Fruit fly (Drosophila melanogaster) whole organism, wandering third instar larva: ENCODE results near the gene CG6951.

Experiments used
- Abd-B ChIP-seq: fragments of >200 bp; optimal IDR thresholded peaks from 2 replicates; lab custom pipeline; 2017; ENCODE audit warnings: missing biosample characterization, missing genetic modification characterization
- CG32264 ChIP-seq: fragments of 200-800 bp; sonication (Bioruptor generic); optimal IDR thresholded peaks from 2 replicates; lab custom pipeline; 2016; ENCODE audit warnings: missing biosample characterization, missing genetic modification characterization
- CG9705 ChIP-seq: fragments of 200-800 bp; sonication (Bioruptor generic); optimal IDR thresholded peaks from 2 replicates; lab custom pipeline; 2018; ENCODE audit warnings: missing biosample characterization, mild to moderate bottlenecking, missing genetic modification characterization
- CrebA ChIP-seq: fragments of 200-800 bp; sonication (Bioruptor generic); optimal IDR thresholded peaks from 2 replicates; lab custom pipeline; 2016; ENCODE audit warnings: missing biosample characterization, mild to moderate bottlenecking, missing genetic modification characterization, borderline replicate concordance
- Dfd ChIP-seq: fragments of >200 bp; optimal IDR thresholded peaks from 2 replicates; lab custom pipeline; 2017; ENCODE audit warnings: missing biosample characterization, missing genetic modification characterization
- Dif ChIP-seq: fragments of 200-275, 200-300 bp; sonication (Bioruptor generic); optimal IDR thresholded peaks from 2 replicates; lab custom pipeline; 2018; ENCODE audit warnings: missing biosample characterization, missing genetic modification characterization; ENCODE audit not compliant: partially characterized antibody
- GATAd ChIP-seq: sonication (Bioruptor generic); optimal IDR thresholded peaks from 2 replicates; lab custom pipeline; 2016; ENCODE audit warnings: missing biosample characterization, missing genetic modification characterization
- HLH106 ChIP-seq: fragments of 200-800 bp; optimal IDR thresholded peaks from 3 replicates; lab custom pipeline; 2019; ENCODE audit warnings: missing biosample characterization, mild to moderate bottlenecking, missing genetic modification characterization, moderate library complexity
- Hnf4 ChIP-seq: fragments of 200-800 bp; sonication (Bioruptor generic); optimal IDR thresholded peaks from 2 replicates; lab custom pipeline; 2016; ENCODE audit warnings: missing biosample characterization, mild to moderate bottlenecking, missing genetic modification characterization
- Hr78 ChIP-seq: fragments of >200 bp; optimal IDR thresholded peaks from 2 replicates; lab custom pipeline; 2017; ENCODE audit warnings: missing biosample characterization, missing genetic modification characterization
- Hr83 ChIP-seq: fragments of 200-300 bp; sonication (Bioruptor generic); optimal IDR thresholded peaks from 2 replicates; lab custom pipeline; 2016; ENCODE audit warnings: missing biosample characterization, mild to moderate bottlenecking, missing genetic modification characterization, moderate library complexity; ENCODE audit not compliant: poor library complexity, severe bottlenecking
- Jra ChIP-seq: sonication (Bioruptor generic); optimal IDR thresholded peaks from 2 replicates; lab custom pipeline; 2016; ENCODE audit warnings: missing biosample characterization, missing genetic modification characterization
- Mio ChIP-seq: sonication (Bioruptor generic); optimal IDR thresholded peaks from 2 replicates; lab custom pipeline; 2016; ENCODE audit warnings: missing biosample characterization, missing genetic modification characterization
- Myc ChIP-seq: fragments of >200 bp; optimal IDR thresholded peaks from 2 replicates; lab custom pipeline; 2017
- N ChIP-seq: fragments of >200 bp; optimal IDR thresholded peaks from 2 replicates; lab custom pipeline; 2018; ENCODE audit warnings: missing biosample characterization, missing external identifiers, missing genetic modification characterization
- OdsH ChIP-seq: fragments of 200-800 bp; sonication (Bioruptor generic); optimal IDR thresholded peaks from 2 replicates; lab custom pipeline; 2016; ENCODE audit warnings: missing biosample characterization, mild to moderate bottlenecking, missing genetic modification characterization
- Rel ChIP-seq, 2 experiments: fragments of 200-800 bp; sonication (Bioruptor generic) in 1 of 2; optimal IDR thresholded peaks; 2 replicates in 1 of 2; 3 replicates in 1 of 2; lab custom pipeline; 2016 to 2019; ENCODE audit warnings: mild to moderate bottlenecking in 2 of 2, missing biosample characterization in 2 of 2, missing genetic modification characterization in 2 of 2, moderate library complexity in 1 of 2
- Sp1 ChIP-seq: fragments of 200-800 bp; sonication (Bioruptor generic); optimal IDR thresholded peaks from 3 replicates; lab custom pipeline; 2019; ENCODE audit warnings: missing biosample characterization, mild to moderate bottlenecking, missing genetic modification characterization, moderate library complexity
- Vsx2 ChIP-seq: fragments of 200-300, 225-300 bp; sonication (Bioruptor generic); optimal IDR thresholded peaks from 2 replicates; lab custom pipeline; 2018; ENCODE audit warnings: missing biosample characterization, missing genetic modification characterization; ENCODE audit not compliant: partially characterized antibody
- br ChIP-seq: fragments of 200-800 bp; sonication (Bioruptor generic); optimal IDR thresholded peaks from 2 replicates; lab custom pipeline; 2016; ENCODE audit warnings: missing biosample characterization, missing genetic modification characterization
- brk ChIP-seq: fragments of 200-800 bp; sonication (Bioruptor generic); optimal IDR thresholded peaks from 2 replicates; lab custom pipeline; 2016; ENCODE audit warnings: missing biosample characterization, mild to moderate bottlenecking, missing genetic modification characterization
- dl ChIP-seq, 2 experiments: fragments of 175-275, 200-275 bp in 1 of 2; fragments of 200-275 bp in 1 of 2; sonication (Bioruptor generic); optimal IDR thresholded peaks; lab custom pipeline; 2018; ENCODE audit warnings: mild to moderate bottlenecking in 2 of 2, missing biosample characterization in 2 of 2, missing genetic modification characterization in 2 of 2, moderate library complexity in 2 of 2; ENCODE audit not compliant: partially characterized antibody in 2 of 2, insufficient read depth in 1 of 2
- dmrt93B ChIP-seq: fragments of 200-800 bp; sonication (Bioruptor generic); optimal IDR thresholded peaks from 2 replicates; lab custom pipeline; 2018; ENCODE audit warnings: missing biosample characterization, mild to moderate bottlenecking, missing genetic modification characterization
- dsf ChIP-seq: sonication (Bioruptor generic); optimal IDR thresholded peaks from 2 replicates; lab custom pipeline; 2016; ENCODE audit warnings: missing biosample characterization, missing genetic modification characterization, borderline replicate concordance
- ey ChIP-seq: fragments of 200-800 bp; sonication (Bioruptor generic); optimal IDR thresholded peaks from 2 replicates; lab custom pipeline; 2016; ENCODE audit warnings: missing biosample characterization, missing genetic modification characterization
- foxo ChIP-seq, 2 experiments: fragments of 200-800 bp; sonication (Bioruptor generic); optimal IDR thresholded peaks; 2 replicates in 1 of 2; 3 replicates in 1 of 2; lab custom pipeline; 2016 to 2017; ENCODE audit warnings: missing biosample characterization in 2 of 2, missing genetic modification characterization in 2 of 2
- fru ChIP-seq: fragments of 200-800 bp; sonication (Bioruptor generic); optimal IDR thresholded peaks from 3 replicates; lab custom pipeline; 2016; ENCODE audit warnings: missing biosample characterization, mild to moderate bottlenecking, missing genetic modification characterization
- h ChIP-seq: fragments of 200-800 bp; sonication (Bioruptor generic); optimal IDR thresholded peaks from 3 replicates; lab custom pipeline; 2016; ENCODE audit warnings: missing biosample characterization, mild to moderate bottlenecking, missing genetic modification characterization
- jim ChIP-seq: fragments of 175-275, 200-325 bp; sonication (Bioruptor generic); optimal IDR thresholded peaks from 2 replicates; lab custom pipeline; 2016; ENCODE audit warnings: missing biosample characterization, mild to moderate bottlenecking, missing genetic modification characterization
- lola ChIP-seq: fragments of >200 bp; optimal IDR thresholded peaks from 2 replicates; lab custom pipeline; 2017; ENCODE audit warnings: missing biosample characterization, missing genetic modification characterization
- pan ChIP-seq: fragments of >200 bp; optimal IDR thresholded peaks from 2 replicates; lab custom pipeline; 2017
- psq ChIP-seq: fragments of 200-800 bp; sonication (Bioruptor generic); optimal IDR thresholded peaks from 3 replicates; lab custom pipeline; 2017; ENCODE audit warnings: missing biosample characterization, mild to moderate bottlenecking, missing genetic modification characterization, moderate library complexity
- rgr ChIP-seq: fragments of 200-800 bp; sonication (Bioruptor generic); optimal IDR thresholded peaks from 3 replicates; lab custom pipeline; 2016; ENCODE audit warnings: missing biosample characterization, mild to moderate bottlenecking, missing genetic modification characterization
- sage ChIP-seq: fragments of 200-800 bp; sonication (Bioruptor generic); optimal IDR thresholded peaks from 2 replicates; lab custom pipeline; 2016; ENCODE audit warnings: missing biosample characterization, mild to moderate bottlenecking, missing genetic modification characterization
- sv ChIP-seq: fragments of 200-800 bp; sonication (Bioruptor generic); optimal IDR thresholded peaks from 3 replicates; lab custom pipeline; 2016; ENCODE audit warnings: missing biosample characterization, missing genetic modification characterization
- tai ChIP-seq: sonication (Bioruptor generic); optimal IDR thresholded peaks from 2 replicates; lab custom pipeline; 2016; ENCODE audit warnings: missing biosample characterization, missing genetic modification characterization
- usp ChIP-seq: fragments of >200 bp; optimal IDR thresholded peaks from 2 replicates; lab custom pipeline; 2017; ENCODE audit warnings: missing biosample characterization, missing genetic modification characterization
- woc ChIP-seq: sonication (Bioruptor generic); optimal IDR thresholded peaks from 2 replicates; lab custom pipeline; 2016; ENCODE audit warnings: missing biosample characterization, mild to moderate bottlenecking, missing genetic modification characterization

Gene CG6951

DNA sequence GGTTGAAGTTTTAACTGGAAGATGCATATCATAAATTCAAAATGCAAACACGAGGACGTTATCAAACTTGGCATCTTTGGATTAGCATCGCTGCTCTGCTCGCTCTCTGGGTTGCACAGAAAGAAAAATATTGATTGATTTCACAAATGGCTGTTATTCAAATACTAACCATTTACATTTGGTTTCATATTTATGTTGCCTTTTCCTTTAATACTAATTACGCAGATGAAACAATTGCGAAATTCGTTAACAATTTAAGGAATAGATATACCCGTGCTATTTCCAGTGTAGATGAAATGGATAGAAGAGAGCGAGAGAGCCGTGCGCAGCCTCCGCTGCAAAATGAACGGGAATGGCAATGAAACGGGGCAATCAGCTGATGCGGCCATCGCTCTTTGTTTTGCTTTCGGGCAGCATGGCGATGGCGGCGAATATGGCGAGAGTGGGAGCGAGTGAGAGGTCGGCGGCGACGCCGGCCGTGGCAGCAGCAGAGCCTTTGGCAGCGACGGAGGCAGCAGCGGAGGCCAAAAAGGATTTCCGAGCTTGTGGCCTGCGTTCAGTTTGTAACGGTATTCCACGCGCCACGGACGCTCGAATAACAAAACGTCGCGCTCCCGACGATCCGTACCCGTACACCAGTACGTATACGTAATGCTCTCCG is 6.6 kb downstream of the CG6951 start, which contains the start of gene rdgC:
Gene rdgC, plus strand, starts transcription at position 568 of the 661 bp plus-strand sequence.
- TF ChIP-seq usp (GFP tag; lab: Kevin White, UChicago): no peak
- TF ChIP-seq Dfd: no peak
- no peak for TF ChIP-seq jim (GFP tag; lab: Kevin White, UChicago)
- peak; percentile 81 for TF ChIP-seq tai (GFP tag; lab: Kevin White, UChicago)
- TF ChIP-seq woc (GFP tag; lab: Kevin White, UChicago): peak; percentile 68
- TF ChIP-seq CG9705: peak; percentile 67
- peak; percentile 83 for TF ChIP-seq CG32264
- TF ChIP-seq foxo (GFP tag; optimal IDR thresholded peaks at IDR 0.05; lab: Kevin White, UChicago): peak; percentile 30 to 93
- peak; percentile 48 for TF ChIP-seq CrebA (GFP tag; lab: Kevin White, UChicago)
- TF ChIP-seq pan (lab: Kevin White, UChicago): no peak
- peak; percentile 93 for TF ChIP-seq HLH106 (tag; lab: Kevin White, UChicago)
- no peak for TF ChIP-seq dsf (GFP tag; lab: Kevin White, UChicago)
- TF ChIP-seq dl (GFP tag; optimal IDR thresholded peaks at IDR 0.05; lab: Kevin White, UChicago; ENCODE audit: insufficient read depth in 1 of 2, partially characterized antibody in 2 of 2): no peak
- TF ChIP-seq dmrt93B: peak; percentile 85
- TF ChIP-seq Sp1 (GFP tag; lab: Kevin White, UChicago): peak; percentile 83
- TF ChIP-seq Myc (lab: Kevin White, UChicago): no peak
- TF ChIP-seq brk (GFP tag; lab: Kevin White, UChicago): peak; percentile 67
- TF ChIP-seq Vsx2: no peak
- peak; percentile 88 for TF ChIP-seq Hnf4
- peak; percentile 82 for TF ChIP-seq sv (GFP tag; lab: Kevin White, UChicago)
- TF ChIP-seq Jra (GFP tag; lab: Kevin White, UChicago): peak; percentile 32
- no peak for TF ChIP-seq N (GFP tag; lab: Kevin White, UChicago)
- TF ChIP-seq psq: peak; percentile 74
- TF ChIP-seq GATAd (GFP tag; lab: Kevin White, UChicago): peak; percentile 42
- no peak for TF ChIP-seq Dif
- TF ChIP-seq br: peak; percentile 86
- peak; percentile 82 for TF ChIP-seq sage (GFP tag; lab: Kevin White, UChicago)
- TF ChIP-seq h (GFP tag; lab: Kevin White, UChicago): peak; percentile 94
- peak; percentile 6 for TF ChIP-seq Hr83 (GFP tag; lab: Kevin White, UChicago)
- peak; percentile 27 for TF ChIP-seq Mio
- TF ChIP-seq ey: peak; percentile 91
- no peak for TF ChIP-seq Rel (GFP tag; optimal IDR thresholded peaks at IDR 0.05; lab: Kevin White, UChicago)
- peak; percentile 54 for TF ChIP-seq Rel (tag; optimal IDR thresholded peaks at IDR 0.05; lab: Kevin White, UChicago)
- TF ChIP-seq OdsH: peak; percentile 85
- no peak for TF ChIP-seq lola
- peak; percentile 90 for TF ChIP-seq rgr (GFP tag; lab: Kevin White, UChicago)
- TF ChIP-seq Abd-B (GFP tag; lab: Kevin White, UChicago): no peak
- TF ChIP-seq fru (GFP tag; lab: Kevin White, UChicago): peak; percentile 91
- no peak for TF ChIP-seq Hr78

DNA sequence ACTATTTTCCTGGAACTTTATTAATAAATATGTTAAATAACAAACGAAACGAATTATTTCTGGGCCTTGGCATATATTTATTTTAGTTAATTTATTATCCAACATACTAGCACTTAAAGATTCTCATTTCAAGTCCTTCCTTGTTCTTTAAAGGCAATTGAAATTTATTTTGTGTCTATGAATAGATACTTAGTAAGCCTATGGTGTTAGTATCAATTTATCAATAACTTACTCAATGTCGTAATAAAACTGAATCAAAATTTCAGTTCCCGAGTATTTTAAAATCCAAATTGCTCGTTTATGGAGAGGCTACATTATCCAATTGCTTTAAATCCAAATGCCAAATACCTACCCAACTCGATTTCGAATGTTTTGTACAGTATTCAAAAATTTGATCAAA is 24.4 kb downstream of the CG6951 start, which contains the start of gene CG32228:
Gene CG32228, plus strand, starts transcription at position 301 of the 400 bp plus-strand sequence.
- TF ChIP-seq N (GFP tag; lab: Kevin White, UChicago): no peak
- no peak for TF ChIP-seq Sp1 (GFP tag; lab: Kevin White, UChicago)
- TF ChIP-seq brk (GFP tag; lab: Kevin White, UChicago): no peak
- no peak for TF ChIP-seq jim (GFP tag; lab: Kevin White, UChicago)
- TF ChIP-seq Myc (lab: Kevin White, UChicago): no peak
- TF ChIP-seq foxo (GFP tag; optimal IDR thresholded peaks at IDR 0.05; lab: Kevin White, UChicago): no peak
- no peak for TF ChIP-seq lola
- TF ChIP-seq rgr (GFP tag; lab: Kevin White, UChicago): no peak
- no peak for TF ChIP-seq Hr83 (GFP tag; lab: Kevin White, UChicago)
- no peak for TF ChIP-seq dl (GFP tag; optimal IDR thresholded peaks at IDR 0.05; lab: Kevin White, UChicago; ENCODE audit: insufficient read depth in 1 of 2, partially characterized antibody in 2 of 2)
- no peak for TF ChIP-seq Jra (GFP tag; lab: Kevin White, UChicago)
- TF ChIP-seq Mio: no peak
